Worm (Caenorhabditis elegans) whole organism, L1 larva: ENCODE data around the gene nhr-235.
A peak's percentile ranks its signal among the peaks of the same experiment; 100 is the strongest.

Experiments used
- F16B12.6 ChIP-seq: fragments of 150-350 bp; optimal IDR thresholded peaks from 2 replicates; lab custom pipeline; 2014; ENCODE audit warnings: missing biosample characterization, missing genetic modification characterization
- ama-1 ChIP-seq: fragments of 150-350 bp; optimal IDR thresholded peaks from 2 replicates; lab custom pipeline; 2014
- blmp-1 ChIP-seq: fragments of 150-350 bp; optimal IDR thresholded peaks from 2 replicates; lab custom pipeline; 2014; ENCODE audit warnings: missing biosample characterization, missing genetic modification characterization
- dpl-1 ChIP-seq, 3 experiments: fragments of 150-350 bp in 2 of 3; sonication (generic microtip) in 1 of 3; optimal IDR thresholded peaks; 2 replicates each; lab custom pipeline; 2014 to 2017; ENCODE audit warnings: missing biosample characterization in 3 of 3, missing genetic modification characterization in 3 of 3, missing genetic modification reagents in 3 of 3
- dsc-1 ChIP-seq: sonication (generic microtip); optimal IDR thresholded peaks from 2 replicates; lab custom pipeline; 2016; ENCODE audit warnings: mild to moderate bottlenecking, missing genetic modification characterization, missing compliant biosample characterization
- efl-3 ChIP-seq: fragments of 200-800 bp; sonication (Bioruptor generic); optimal IDR thresholded peaks from 2 replicates; lab custom pipeline; 2018; ENCODE audit warnings: mild to moderate bottlenecking, missing genetic modification characterization, missing compliant biosample characterization
- egl-27 ChIP-seq, 2 experiments: fragments of 150-350 bp in 1 of 2; sonication (generic microtip); optimal IDR thresholded peaks; 3 replicates each; lab custom pipeline; 2017 to 2018; ENCODE audit warnings: missing biosample characterization in 2 of 2, missing genetic modification characterization in 2 of 2, missing genetic modification reagents in 2 of 2
- elt-2 ChIP-seq: sonication (generic microtip); optimal IDR thresholded peaks from 2 replicates; lab custom pipeline; 2016; ENCODE audit warnings: missing genetic modification characterization, mild to moderate bottlenecking, inconsistent platforms, missing compliant biosample characterization, missing genetic modification reagents
- ets-5 ChIP-seq: fragments of 200-800 bp; sonication (Bioruptor generic); IDR thresholded peaks from 2 replicates; pipeline ENCODE4 v1.3.6; 2022; ENCODE audit warnings: missing genetic modification characterization, missing compliant biosample characterization
- fkh-4 ChIP-seq: sonication (generic microtip); optimal IDR thresholded peaks from 2 replicates; lab custom pipeline; 2016; ENCODE audit warnings: missing compliant biosample characterization, missing genetic modification characterization, borderline replicate concordance
- fkh-8 ChIP-seq: sonication (generic microtip); optimal IDR thresholded peaks from 2 replicates; lab custom pipeline; 2016; ENCODE audit warnings: mild to moderate bottlenecking, missing genetic modification characterization, missing compliant biosample characterization
- grh-1 ChIP-seq: fragments of 200-800 bp; sonication (Bioruptor generic); IDR thresholded peaks from 2 replicates; pipeline ENCODE4 v1.3.6; 2022; ENCODE audit warnings: missing genetic modification reagents, missing genetic modification characterization, missing compliant biosample characterization
- hlh-17 ChIP-seq: fragments of 200-800 bp; sonication (Bioruptor generic); optimal IDR thresholded peaks from 2 replicates; lab custom pipeline; 2018; ENCODE audit warnings: missing genetic modification characterization, mild to moderate bottlenecking, missing compliant biosample characterization, moderate library complexity, borderline replicate concordance
- lin-13 ChIP-seq: fragments of 150-350 bp; optimal IDR thresholded peaks from 2 replicates; lab custom pipeline; 2014; ENCODE audit warnings: missing biosample characterization, missing genetic modification reagents, missing genetic modification characterization
- lin-14 ChIP-seq: fragments of 200-800 bp; sonication (Bioruptor generic); optimal IDR thresholded peaks from 2 replicates; lab custom pipeline; 2018; ENCODE audit warnings: mild to moderate bottlenecking, missing genetic modification characterization, moderate library complexity, missing compliant biosample characterization
- lir-3 ChIP-seq: sonication (generic microtip); optimal IDR thresholded peaks from 2 replicates; lab custom pipeline; 2016; ENCODE audit warnings: mild to moderate bottlenecking, missing genetic modification characterization, moderate library complexity, missing compliant biosample characterization; ENCODE audit not compliant: poor library complexity
- lsy-2 ChIP-seq, 2 experiments: fragments of 150-350 bp; optimal IDR thresholded peaks; 2 replicates each; lab custom pipeline; 2014; ENCODE audit warnings: missing biosample characterization in 2 of 2, missing genetic modification characterization in 2 of 2
- mab-9 ChIP-seq: fragments of 200-800 bp; sonication (Bioruptor generic); IDR thresholded peaks from 2 replicates; pipeline ENCODE4 v1.3.6; 2022; ENCODE audit warnings: missing genetic modification reagents, missing genetic modification characterization, missing compliant biosample characterization
- mef-2 ChIP-seq: fragments of 150-350 bp; optimal IDR thresholded peaks from 2 replicates; lab custom pipeline; 2014; ENCODE audit warnings: missing biosample characterization, missing genetic modification characterization
- mep-1 ChIP-seq: fragments of 150-350 bp; optimal IDR thresholded peaks from 2 replicates; lab custom pipeline; 2014; ENCODE audit warnings: missing biosample characterization, missing genetic modification characterization
- nhr-11 ChIP-seq: fragments of 150-350 bp; optimal IDR thresholded peaks from 2 replicates; lab custom pipeline; 2014; ENCODE audit warnings: missing biosample characterization, missing genetic modification characterization
- nhr-19 ChIP-seq: fragments of 200-800 bp; sonication (Bioruptor generic); conservative IDR thresholded peaks from 2 replicates; pipeline ENCODE4 v1.3.6; 2022; ENCODE audit warnings: missing genetic modification characterization, missing compliant biosample characterization
- nhr-28 ChIP-seq: fragments of 150-350 bp; optimal IDR thresholded peaks from 2 replicates; lab custom pipeline; 2014; ENCODE audit warnings: missing biosample characterization, missing genetic modification characterization
- nhr-47 ChIP-seq: sonication (generic microtip); optimal IDR thresholded peaks from 2 replicates; lab custom pipeline; 2016; ENCODE audit warnings: mild to moderate bottlenecking, missing genetic modification characterization, moderate library complexity, missing compliant biosample characterization
- nhr-71 ChIP-seq: sonication (generic microtip); optimal IDR thresholded peaks from 2 replicates; lab custom pipeline; 2016; ENCODE audit warnings: mild to moderate bottlenecking, missing genetic modification characterization, moderate library complexity, missing compliant biosample characterization
- nhr-84 ChIP-seq: sonication (generic microtip); optimal IDR thresholded peaks from 2 replicates; lab custom pipeline; 2017; ENCODE audit warnings: missing biosample characterization, missing genetic modification characterization
- nhr-85 ChIP-seq: sonication (generic microtip); peaks from one replicate; lab custom pipeline; 2016; ENCODE audit warnings: missing genetic modification characterization, inconsistent platforms, missing compliant biosample characterization
- pax-3 ChIP-seq: fragments of 200-800 bp; sonication (Bioruptor generic); optimal IDR thresholded peaks from 2 replicates; lab custom pipeline; 2018; ENCODE audit warnings: mild to moderate bottlenecking, missing genetic modification characterization, moderate library complexity, missing compliant biosample characterization
- rnt-1 ChIP-seq: sonication (generic microtip); optimal IDR thresholded peaks from 2 replicates; lab custom pipeline; 2016; ENCODE audit warnings: mild to moderate bottlenecking, missing genetic modification characterization, moderate library complexity, missing compliant biosample characterization
- snpc-4 ChIP-seq: fragments of 150-350 bp; optimal IDR thresholded peaks from 2 replicates; lab custom pipeline; 2014; ENCODE audit warnings: missing biosample characterization, missing genetic modification characterization
- tlp-1 ChIP-seq: fragments of 150-350 bp; optimal IDR thresholded peaks from 2 replicates; lab custom pipeline; 2014; ENCODE audit warnings: missing biosample characterization, missing genetic modification characterization
- unc-30 ChIP-seq: sonication (generic microtip); optimal IDR thresholded peaks from 2 replicates; lab custom pipeline; 2017; ENCODE audit warnings: missing biosample characterization, missing genetic modification characterization
- unc-98 ChIP-seq: fragments of 200-800 bp; sonication (Bioruptor generic); IDR thresholded peaks from 2 replicates; pipeline ENCODE4 v1.3.6; 2022; ENCODE audit warnings: missing genetic modification characterization, missing compliant biosample characterization
- xbp-1 ChIP-seq: sonication (generic microtip); optimal IDR thresholded peaks from 2 replicates; lab custom pipeline; 2016; ENCODE audit warnings: missing genetic modification characterization, missing compliant biosample characterization
- ztf-11 ChIP-seq, 2 experiments: sonication (generic microtip); optimal IDR thresholded peaks; 2 replicates each; lab custom pipeline; 2016 to 2017; ENCODE audit warnings: missing genetic modification characterization in 2 of 2, missing biosample characterization in 1 of 2, missing compliant biosample characterization in 1 of 2

nhr-235 gene

ce11 chrII:12636602-12637001 is 3.9 kb upstream of the nhr-235 start, which contains the start of gene nhr-234:
nhr-234 (plus strand) TSS chrII:12636678.
- TF ChIP-seq nhr-19 (GFP tag; lab: Robert Waterston, UW), result no peak
- TF ChIP-seq lir-3 (tag; lab: Kevin White, UChicago), result no peak
- no peak for TF ChIP-seq dpl-1 (GFP tag; optimal IDR thresholded peaks at IDR 0.05; lab: Kevin White, UChicago)
- no peak for TF ChIP-seq unc-30 (tag; lab: Kevin White, UChicago)
- TF ChIP-seq mep-1 (tag; lab: Kevin White, UChicago), result no peak
- TF ChIP-seq nhr-85 (tag; lab: Kevin White, UChicago), result no peak
- no peak for TF ChIP-seq rnt-1 (tag; lab: Kevin White, UChicago)
- no peak for TF ChIP-seq F16B12.6 (tag; lab: Kevin White, UChicago)
- no peak for TF ChIP-seq dsc-1 (tag; lab: Kevin White, UChicago)
- no peak for TF ChIP-seq unc-98 (GFP tag; lab: Robert Waterston, UW)
- TF ChIP-seq, all 84 proteins: peak for 0

ce11 chrII:12654447-12654846 is 14.0 kb downstream of the nhr-235 start, which contains the start of gene rgs-4:
rgs-4 (plus strand) TSS chrII:12654747.
- TF ChIP-seq lin-13 (no peak), efl-3 (GFP tag; lab: Kevin White, UChicago) (no peak), lsy-2 (tag; optimal IDR thresholded peaks at IDR 0.05; lab: Kevin White, UChicago) (no peak), fkh-4 (tag; lab: Kevin White, UChicago) (no peak), fkh-8 (tag; lab: Kevin White, UChicago) (no peak), nhr-85 (tag; lab: Kevin White, UChicago) (no peak), F16B12.6 (tag; lab: Kevin White, UChicago) (no peak), tlp-1 (tag; lab: Kevin White, UChicago) (no peak), mef-2 (tag; lab: Kevin White, UChicago) (no peak), pax-3 (tag; lab: Kevin White, UChicago) (no peak), xbp-1 (tag; lab: Kevin White, UChicago) (no peak), nhr-28 (tag; lab: Kevin White, UChicago) (no peak), ztf-11 (tag; optimal IDR thresholded peaks at IDR 0.05; lab: Kevin White, UChicago) (no peak), nhr-71 (tag; lab: Kevin White, UChicago) (no peak), mab-9 (GFP tag; lab: Robert Waterston, UW) (no peak), lin-14 (no peak), nhr-11 (tag; lab: Kevin White, UChicago) (no peak), nhr-84 (tag; lab: Kevin White, UChicago) (no peak), snpc-4 (tag; lab: Kevin White, UChicago) (no peak)

- TF ChIP-seq nhr-47 (tag; lab: Kevin White, UChicago) (no peak), dsc-1 (tag; lab: Kevin White, UChicago) (peak; percentile 77), ama-1 (lab: Kevin White, UChicago) (no peak), fkh-8 (tag; lab: Kevin White, UChicago) (peak; percentile 19), nhr-19 (GFP tag; lab: Robert Waterston, UW) (no peak), blmp-1 (tag; lab: Kevin White, UChicago) (no peak), grh-1 (GFP tag; lab: Robert Waterston, UW) (no peak), tlp-1 (tag; lab: Kevin White, UChicago) (no peak), ets-5 (GFP tag; lab: Robert Waterston, UW) (no peak), egl-27 (tag; optimal IDR thresholded peaks at IDR 0.05; lab: Kevin White, UChicago) (no peak), elt-2 (no peak)
- TF ChIP-seq, all 84 proteins: peak for 2
These were observed 15.3 kb downstream of the nhr-235 start for ce11 chrII:12655816-12656215.

ce11 chrII:12657620-12658019 is 17.1 kb downstream of the nhr-235 start:
- TF ChIP-seq lin-14, result peak; percentile 52
- no peak for TF ChIP-seq hlh-17
